Worm (Caenorhabditis elegans): ENCODE data around the gene H12D21.9.

H12D21.9 gene

DNA sequence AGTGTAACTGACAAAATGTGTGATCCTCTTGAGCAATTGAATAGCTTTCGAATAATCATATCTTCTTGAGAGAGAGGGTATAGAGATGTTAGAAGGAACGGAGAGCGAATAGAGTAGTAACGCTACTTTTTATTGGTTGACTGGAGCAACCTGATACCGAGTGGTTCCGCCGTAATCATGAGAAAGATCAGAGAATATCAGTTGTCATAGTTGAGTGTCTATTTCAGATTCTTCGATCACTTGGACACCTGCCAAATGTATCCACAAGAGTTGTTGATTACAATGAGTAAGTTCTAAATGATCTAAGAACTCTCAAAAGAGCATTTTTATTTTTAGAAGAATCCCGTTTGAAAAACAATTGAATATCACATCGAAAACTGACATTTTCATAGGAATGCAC, 1.5 kb upstream of the H12D21.9 start:
- TF ChIP-seq nhr-2 (tag; optimal IDR thresholded peaks at IDR 0.05) (no peak), ces-1 (GFP tag; optimal IDR thresholded peaks at IDR 0.05) (no peak), sptf-1 (tag; optimal IDR thresholded peaks at IDR 0.05) (no peak), bed-3 (GFP tag; optimal IDR thresholded peaks at IDR 0.05) (no peak), nhr-28 (tag; optimal IDR thresholded peaks at IDR 0.05) (no peak), blmp-1 (tag; optimal IDR thresholded peaks at IDR 0.05) (no peak), ztf-11 (tag; optimal IDR thresholded peaks at IDR 0.05) (no peak), mab-5 (tag; optimal IDR thresholded peaks at IDR 0.05) (no peak), pha-4 (tag; optimal IDR thresholded peaks at IDR 0.05) (no peak), nhr-12 (tag; optimal IDR thresholded peaks at IDR 0.05) (no peak), elt-1 (tag; optimal IDR thresholded peaks at IDR 0.05; ENCODE audit: borderline replicate concordance, insufficient read depth) (no peak), drap-1 (GFP tag; optimal IDR thresholded peaks at IDR 0.05) (no peak), unc-120 (tag; optimal IDR thresholded peaks at IDR 0.05; ENCODE audit: poor library complexity, severe bottlenecking) (no peak), unc-39 (tag; optimal IDR thresholded peaks at IDR 0.05) (no peak), zip-8 (tag; optimal IDR thresholded peaks at IDR 0.05) (no peak), elt-3 (tag; optimal IDR thresholded peaks at IDR 0.05) (no peak)

DNA sequence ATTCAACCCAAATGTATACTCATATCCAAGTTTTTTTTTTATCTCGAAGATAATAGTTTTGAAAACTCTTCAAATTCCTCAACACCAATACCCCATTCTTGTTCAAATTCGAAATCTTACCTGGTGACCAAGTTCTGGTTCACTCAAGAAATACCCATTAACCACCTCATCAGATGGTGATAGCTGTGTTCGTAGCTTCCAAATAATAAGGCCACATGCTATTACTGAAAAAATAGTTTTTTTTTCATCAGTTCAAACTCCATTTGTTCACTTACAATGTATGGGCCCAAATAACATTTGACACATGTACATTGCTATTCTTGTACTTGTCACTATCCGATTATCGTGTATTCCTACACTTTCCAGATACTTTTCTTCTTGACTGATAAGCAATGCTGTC, 1.8 kb downstream of the H12D21.9 start:
- TF ChIP-seq nhr-28 (tag; optimal IDR thresholded peaks at IDR 0.05) (no peak), sem-2 (GFP tag; optimal IDR thresholded peaks at IDR 0.05) (no peak), ceh-83 (GFP tag; optimal IDR thresholded peaks at IDR 0.05) (no peak), tbx-8 (GFP tag; optimal IDR thresholded peaks at IDR 0.05) (no peak), elt-1 (tag; optimal IDR thresholded peaks at IDR 0.05; ENCODE audit: borderline replicate concordance, insufficient read depth) (no peak), ztf-11 (tag; optimal IDR thresholded peaks at IDR 0.05) (no peak), nhr-76 (tag; optimal IDR thresholded peaks at IDR 0.05) (no peak), flh-1 (GFP tag; optimal IDR thresholded peaks at IDR 0.05) (no peak), lin-13 (tag; optimal IDR thresholded peaks at IDR 0.05) (no peak), ham-2 (GFP tag; optimal IDR thresholded peaks at IDR 0.05) (no peak), unc-62 (GFP tag; optimal IDR thresholded peaks at IDR 0.05) (no peak), pha-4 (tag; optimal IDR thresholded peaks at IDR 0.05) (no peak), nhr-237 (tag; optimal IDR thresholded peaks at IDR 0.05) (no peak), nhr-12 (tag; optimal IDR thresholded peaks at IDR 0.05) (no peak), ces-1 (GFP tag; optimal IDR thresholded peaks at IDR 0.05) (no peak), bed-3 (GFP tag; optimal IDR thresholded peaks at IDR 0.05) (no peak), lsy-2 (tag; optimal IDR thresholded peaks at IDR 0.05) (no peak), snpc-4 (tag; optimal IDR thresholded peaks at IDR 0.05) (no peak), unc-120 (tag; optimal IDR thresholded peaks at IDR 0.05; ENCODE audit: poor library complexity, severe bottlenecking) (no peak), M03D4.4 (tag; optimal IDR thresholded peaks at IDR 0.05) (no peak)

DNA sequence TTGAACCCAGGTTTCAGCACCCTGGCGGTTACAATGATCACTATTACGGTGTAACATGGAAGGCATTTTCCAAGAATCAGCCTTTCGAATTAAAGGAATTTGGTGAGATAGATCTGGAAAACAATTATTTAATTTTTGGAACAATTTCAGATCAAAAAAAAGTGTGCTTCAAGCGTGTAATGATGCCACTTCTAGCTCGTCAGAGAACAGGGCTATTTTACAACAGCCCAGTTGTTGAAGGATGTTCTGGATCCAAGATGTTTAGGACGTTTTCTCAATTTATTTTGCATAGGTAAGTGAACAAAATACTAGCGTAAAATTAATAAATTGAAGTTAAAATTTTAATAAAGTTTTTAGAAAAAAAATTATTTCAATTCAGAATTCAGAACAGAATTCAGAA, 8.4 kb downstream of the H12D21.9 start:
- TF ChIP-seq unc-39 (tag; optimal IDR thresholded peaks at IDR 0.05) (no peak), ztf-11 (tag; optimal IDR thresholded peaks at IDR 0.05) (no peak), sptf-1 (tag; optimal IDR thresholded peaks at IDR 0.05) (no peak), drap-1 (GFP tag; optimal IDR thresholded peaks at IDR 0.05) (no peak), nhr-12 (tag; optimal IDR thresholded peaks at IDR 0.05) (no peak)

DNA sequence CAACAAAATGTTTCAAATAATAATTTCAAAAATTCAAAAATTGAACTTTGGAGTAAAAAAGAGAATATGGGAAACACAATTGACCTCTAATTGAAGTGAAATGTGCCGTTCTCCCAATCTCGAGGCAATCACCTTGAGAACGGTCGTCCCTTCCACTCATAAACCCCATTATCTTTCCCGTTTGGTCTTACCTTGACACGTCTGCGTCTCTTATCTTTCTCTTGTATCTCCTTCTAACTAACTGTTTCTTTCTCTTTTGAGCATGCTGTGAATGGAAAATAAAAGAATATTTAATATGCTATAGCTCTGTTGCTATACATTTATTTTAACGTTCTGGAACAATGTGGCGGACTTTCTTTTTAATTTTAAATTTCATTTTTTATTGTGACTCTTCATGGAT, 9.7 kb downstream of the H12D21.9 start, which contains the start of gene H12D21.10:
Gene H12D21.10, plus strand, starts transcription at position 260 of the 400 bp plus-strand sequence.
- peak; percentile 22 for TF ChIP-seq elt-1 (tag; optimal IDR thresholded peaks at IDR 0.05; ENCODE audit: borderline replicate concordance, insufficient read depth)
- TF ChIP-seq pha-4 (tag; optimal IDR thresholded peaks at IDR 0.05), result no peak

DNA sequence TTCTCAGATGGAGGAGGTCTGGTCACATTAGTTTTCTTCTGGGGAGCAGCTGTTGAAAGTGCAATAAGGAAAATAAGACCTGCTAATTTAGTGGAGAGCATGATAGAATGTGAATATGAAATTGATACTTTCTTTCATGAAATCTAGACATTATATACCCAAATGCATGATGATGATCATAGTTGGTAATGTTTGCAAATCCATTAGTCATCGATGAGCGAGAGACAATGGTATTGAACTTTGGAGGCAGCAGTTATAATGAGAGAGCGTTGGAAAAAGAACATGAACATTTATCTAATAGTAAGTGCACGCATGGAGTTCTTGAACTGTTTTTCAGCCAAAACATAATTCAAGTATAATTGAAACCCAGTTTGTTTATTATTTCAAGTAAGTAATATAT, 11.5 kb downstream of the H12D21.9 start, which contains the start of gene H12D21.6:
Gene H12D21.6, minus strand, starts transcription at position 101 of the 400 bp plus-strand sequence.
- no peak for TF ChIP-seq bed-3 (GFP tag; optimal IDR thresholded peaks at IDR 0.05)
- no peak for TF ChIP-seq tbx-8 (GFP tag; optimal IDR thresholded peaks at IDR 0.05)
- TF ChIP-seq sptf-1 (tag; optimal IDR thresholded peaks at IDR 0.05), result no peak
- no peak for TF ChIP-seq ceh-39 (tag; optimal IDR thresholded peaks at IDR 0.05)
- TF ChIP-seq M03D4.4 (tag; optimal IDR thresholded peaks at IDR 0.05), result no peak
- no peak for TF ChIP-seq nhr-237 (tag; optimal IDR thresholded peaks at IDR 0.05)
- TF ChIP-seq nhr-76 (tag; optimal IDR thresholded peaks at IDR 0.05), result no peak
- no peak for TF ChIP-seq ham-2 (GFP tag; optimal IDR thresholded peaks at IDR 0.05)
- no peak for TF ChIP-seq lin-32 (GFP tag; optimal IDR thresholded peaks at IDR 0.05)
- no peak for TF ChIP-seq snpc-4 (tag; optimal IDR thresholded peaks at IDR 0.05)
- no peak for TF ChIP-seq sem-2 (GFP tag; optimal IDR thresholded peaks at IDR 0.05)
- no peak for TF ChIP-seq elt-3 (tag; optimal IDR thresholded peaks at IDR 0.05)
- no peak for TF ChIP-seq cnd-1 (tag; optimal IDR thresholded peaks at IDR 0.05)
- no peak for TF ChIP-seq hlh-1 (tag; optimal IDR thresholded peaks at IDR 0.05)
- no peak for TF ChIP-seq zip-8 (tag; optimal IDR thresholded peaks at IDR 0.05)
- TF ChIP-seq mls-2 (tag; optimal IDR thresholded peaks at IDR 0.05), result no peak
- TF ChIP-seq lin-13 (tag; optimal IDR thresholded peaks at IDR 0.05), result no peak
- no peak for TF ChIP-seq mab-5 (tag; optimal IDR thresholded peaks at IDR 0.05)
- TF ChIP-seq pha-4 (tag; optimal IDR thresholded peaks at IDR 0.05), result no peak
- TF ChIP-seq ceh-83 (GFP tag; optimal IDR thresholded peaks at IDR 0.05), result no peak

Data from whole organism, mixed stage, embryonic.